Fruit fly (Drosophila melanogaster) whole organism, embryonic: Measurements from ENCODE around the gene CG1575.

ENCODE experiments used
- Adf1 ChIP-seq: fragments of 200-800 bp; sonication (Bioruptor generic); IDR thresholded peaks from 2 replicates; pipeline ENCODE4 v1.3.6; 2022; ENCODE audit warnings: missing biosample characterization, missing genetic modification characterization
- Atf3 ChIP-seq: fragments of 200-800 bp; sonication (Bioruptor generic); optimal IDR thresholded peaks from 3 replicates; lab custom pipeline; 2016; ENCODE audit warnings: missing biosample characterization, missing genetic modification characterization
- Awh ChIP-seq: fragments of 200-800 bp; sonication (Bioruptor generic); IDR thresholded peaks from 2 replicates; pipeline ENCODE4, ENCODE4 v1.3.6; 2022; ENCODE audit warnings: missing biosample characterization, missing genetic modification characterization
- CG10565 ChIP-seq: fragments of 200-800 bp; sonication (Bioruptor generic); optimal IDR thresholded peaks from 3 replicates; lab custom pipeline; 2016; ENCODE audit warnings: missing biosample characterization, mild to moderate bottlenecking, missing genetic modification characterization
- CG11085 ChIP-seq: fragments of 200-800 bp; sonication (Bioruptor generic); IDR thresholded peaks from 2 replicates; pipeline ENCODE4 v1.3.6; 2022; ENCODE audit warnings: missing biosample characterization, missing genetic modification characterization
- CG11504 ChIP-seq: fragments of 200-800 bp; sonication (Bioruptor generic); optimal IDR thresholded peaks from 3 replicates; lab custom pipeline; 2019; ENCODE audit warnings: missing biosample characterization, mild to moderate bottlenecking, missing genetic modification characterization, moderate library complexity
- CG11696 ChIP-seq: fragments of 200-800 bp; sonication (Bioruptor generic); IDR thresholded peaks from 2 replicates; pipeline ENCODE4 v1.3.6; 2022; ENCODE audit warnings: missing biosample characterization, missing genetic modification characterization
- CG12219 ChIP-seq: fragments of 200-800 bp; sonication (Bioruptor generic); optimal IDR thresholded peaks from 3 replicates; lab custom pipeline; 2018; ENCODE audit warnings: missing biosample characterization, mild to moderate bottlenecking, missing genetic modification characterization
- CG12391 ChIP-seq: fragments of 200-800 bp; sonication (Bioruptor generic); optimal IDR thresholded peaks from 3 replicates; lab custom pipeline; 2018; ENCODE audit warnings: missing biosample characterization, mild to moderate bottlenecking, missing genetic modification characterization, moderate library complexity
- CG12942 ChIP-seq: fragments of 200-800 bp; sonication (Bioruptor generic); optimal IDR thresholded peaks from 3 replicates; lab custom pipeline; 2016; ENCODE audit warnings: missing biosample characterization, missing genetic modification characterization
- CG13296 ChIP-seq: fragments of 200-800 bp; sonication (Bioruptor generic); optimal IDR thresholded peaks from 3 replicates; lab custom pipeline; 2018; ENCODE audit warnings: missing biosample characterization, mild to moderate bottlenecking, missing genetic modification characterization
- CG13424 ChIP-seq: fragments of 200-800 bp; sonication (Bioruptor generic); optimal IDR thresholded peaks from 2 replicates; lab custom pipeline; 2019; ENCODE audit warnings: missing biosample characterization, mild to moderate bottlenecking, missing genetic modification characterization, moderate library complexity
- CG13624 ChIP-seq: fragments of 200-800 bp; sonication (Bioruptor generic); optimal IDR thresholded peaks from 2 replicates; lab custom pipeline; 2016; ENCODE audit warnings: missing biosample characterization, missing genetic modification characterization
- CG14710 ChIP-seq: fragments of 200-800 bp; sonication (Bioruptor generic); optimal IDR thresholded peaks from 3 replicates; lab custom pipeline; 2019; ENCODE audit warnings: missing biosample characterization, mild to moderate bottlenecking, missing genetic modification characterization, moderate library complexity
- CG15696 ChIP-seq: fragments of 200-800 bp; sonication (Bioruptor generic); optimal IDR thresholded peaks from 2 replicates; lab custom pipeline; 2019; ENCODE audit warnings: missing biosample characterization, mild to moderate bottlenecking, missing genetic modification characterization, moderate library complexity
- CG16815 ChIP-seq: fragments of 200-800 bp; sonication (Bioruptor generic); optimal IDR thresholded peaks from 3 replicates; lab custom pipeline; 2017; ENCODE audit warnings: missing biosample characterization, mild to moderate bottlenecking, missing genetic modification characterization
- CG18619 ChIP-seq: fragments of 200-800 bp; sonication (Bioruptor generic); optimal IDR thresholded peaks from 3 replicates; lab custom pipeline; 2017; ENCODE audit warnings: missing biosample characterization, mild to moderate bottlenecking, missing genetic modification characterization
- CG31441 ChIP-seq: fragments of 200-800 bp; sonication (Bioruptor generic); IDR thresholded peaks from 2 replicates; pipeline ENCODE4 v1.3.6; 2022; ENCODE audit warnings: missing biosample characterization, missing genetic modification characterization
- CG3163 ChIP-seq: fragments of 200-800 bp; sonication (Bioruptor generic); optimal IDR thresholded peaks from 3 replicates; lab custom pipeline; 2016; ENCODE audit warnings: missing biosample characterization, missing genetic modification characterization
- CG3995 ChIP-seq: fragments of 200-800 bp; sonication (Bioruptor generic); optimal IDR thresholded peaks from 3 replicates; lab custom pipeline; 2016; ENCODE audit warnings: missing biosample characterization, missing genetic modification characterization
- CG4730 ChIP-seq: fragments of 200-800 bp; sonication (Bioruptor generic); IDR thresholded peaks from 2 replicates; pipeline ENCODE4 v1.3.6; 2022; ENCODE audit warnings: missing biosample characterization, missing genetic modification characterization
- CG6765 ChIP-seq: fragments of 200-800 bp; sonication (Bioruptor generic); optimal IDR thresholded peaks from 3 replicates; lab custom pipeline; 2017; ENCODE audit warnings: missing biosample characterization, mild to moderate bottlenecking, missing genetic modification characterization
- CG6854 ChIP-seq: fragments of 200-800 bp; sonication (Bioruptor generic); optimal IDR thresholded peaks from 3 replicates; lab custom pipeline; 2017; ENCODE audit warnings: missing biosample characterization, mild to moderate bottlenecking, missing genetic modification characterization
- CG8944 ChIP-seq: fragments of 200-800 bp; sonication (Bioruptor generic); optimal IDR thresholded peaks from 3 replicates; lab custom pipeline; 2016; ENCODE audit warnings: missing biosample characterization, missing genetic modification characterization
- CG9727 ChIP-seq: fragments of 200-800 bp; sonication (Bioruptor generic); optimal IDR thresholded peaks from 3 replicates; lab custom pipeline; 2017; ENCODE audit warnings: missing biosample characterization, mild to moderate bottlenecking, missing genetic modification characterization
- Dref ChIP-seq: fragments of 200-800 bp; sonication (Bioruptor generic); IDR thresholded peaks from 2 replicates; pipeline ENCODE4 v1.3.6; 2022; ENCODE audit warnings: missing biosample characterization, missing genetic modification characterization
- HLH3B ChIP-seq: fragments of 200-800 bp; sonication (Bioruptor generic); IDR thresholded peaks from 2 replicates; pipeline ENCODE4 v1.3.6; 2022; ENCODE audit warnings: missing biosample characterization, missing genetic modification characterization
- Hr3 ChIP-seq: fragments of 200-800 bp; sonication (Bioruptor generic); optimal IDR thresholded peaks from 3 replicates; lab custom pipeline; 2016; ENCODE audit warnings: missing biosample characterization, missing genetic modification characterization
- Mes4 ChIP-seq: fragments of 200-800 bp; sonication (Bioruptor generic); optimal IDR thresholded peaks from 2 replicates; lab custom pipeline; 2016; ENCODE audit warnings: missing biosample characterization, missing genetic modification characterization
- Sox100B ChIP-seq: fragments of 200-800 bp; sonication (Bioruptor generic); optimal IDR thresholded peaks from 3 replicates; lab custom pipeline; 2018; ENCODE audit warnings: missing biosample characterization, mild to moderate bottlenecking, missing genetic modification characterization
- az2 ChIP-seq: fragments of 200-800 bp; sonication (Bioruptor generic); optimal IDR thresholded peaks from 3 replicates; lab custom pipeline; 2016; ENCODE audit warnings: missing biosample characterization, missing genetic modification characterization
- bbx ChIP-seq: fragments of 200-800 bp; sonication (Bioruptor generic); IDR thresholded peaks from 2 replicates; pipeline ENCODE4 v1.3.6; 2022; ENCODE audit warnings: missing biosample characterization, missing genetic modification characterization; ENCODE audit not compliant: partially characterized antibody
- crp ChIP-seq, 2 experiments: fragments of 200-800 bp; sonication (Bioruptor generic); optimal IDR thresholded peaks; 2 replicates in 1 of 2; 3 replicates in 1 of 2; lab custom pipeline; 2017; ENCODE audit warnings: missing biosample characterization in 2 of 2, missing genetic modification characterization in 2 of 2, mild to moderate bottlenecking in 1 of 2, moderate library complexity in 1 of 2
- danr ChIP-seq: fragments of 200-800 bp; sonication (Bioruptor generic); IDR thresholded peaks from 2 replicates; pipeline ENCODE4 v1.3.6; 2022; ENCODE audit warnings: missing biosample characterization, missing genetic modification characterization
- dm ChIP-seq: fragments of 200-800 bp; sonication (Bioruptor generic); optimal IDR thresholded peaks from 3 replicates; lab custom pipeline; 2016; ENCODE audit warnings: missing biosample characterization, missing genetic modification characterization
- dpn ChIP-seq, 2 experiments: fragments of 200-800 bp; sonication (Bioruptor generic); optimal IDR thresholded peaks; 3 replicates each; lab custom pipeline; 2016; ENCODE audit warnings: missing biosample characterization in 2 of 2, missing genetic modification characterization in 2 of 2
- gsb-n ChIP-seq: fragments of 200-800 bp; sonication (Bioruptor generic); optimal IDR thresholded peaks from 3 replicates; lab custom pipeline; 2018; ENCODE audit warnings: missing biosample characterization, mild to moderate bottlenecking, missing genetic modification characterization
- hbn ChIP-seq: fragments of 200-800 bp; sonication (Bioruptor generic); IDR thresholded peaks from 2 replicates; pipeline ENCODE4 v1.3.6; 2022; ENCODE audit warnings: missing biosample characterization, missing genetic modification characterization; ENCODE audit not compliant: partially characterized antibody
- ken ChIP-seq: fragments of 200-800 bp; sonication (Bioruptor generic); IDR thresholded peaks from 3 replicates; pipeline ENCODE4 v1.3.6; 2022; ENCODE audit warnings: missing biosample characterization, missing genetic modification characterization
- lbe ChIP-seq: fragments of 200-800 bp; sonication (Bioruptor generic); optimal IDR thresholded peaks from 2 replicates; lab custom pipeline; 2016; ENCODE audit warnings: missing biosample characterization, mild to moderate bottlenecking, missing genetic modification characterization
- nau ChIP-seq: fragments of 200-800 bp; sonication (Bioruptor generic); optimal IDR thresholded peaks from 3 replicates; lab custom pipeline; 2017; ENCODE audit warnings: missing biosample characterization, mild to moderate bottlenecking, missing genetic modification characterization, missing genetic modification reagents
- nmo ChIP-seq: fragments of 200-800 bp; sonication (Bioruptor generic); optimal IDR thresholded peaks from 2 replicates; lab custom pipeline; 2018; ENCODE audit warnings: missing biosample characterization, mild to moderate bottlenecking, missing genetic modification characterization, moderate library complexity
- odd ChIP-seq: fragments of 200-800 bp; sonication (Bioruptor generic); optimal IDR thresholded peaks from 2 replicates; lab custom pipeline; 2017; ENCODE audit warnings: missing biosample characterization, mild to moderate bottlenecking, missing genetic modification characterization
- pan ChIP-seq, 4 experiments: fragments of >200 bp in 3 of 4; fragments of 200-800 bp in 1 of 4; sonication (Bioruptor generic) in 1 of 4; optimal IDR thresholded peaks in 3 of 4; IDR thresholded peaks in 1 of 4; 2 replicates each; pipeline versions ENCODE4 v1.3.6 to Lab custom; 2017 to 2022; ENCODE audit warnings: missing biosample characterization in 2 of 4, missing genetic modification characterization in 2 of 4, mixed read lengths in 1 of 4
- rib ChIP-seq: fragments of 200-800 bp; sonication (Bioruptor generic); IDR thresholded peaks from 2 replicates; pipeline ENCODE4 v1.3.6; 2022; ENCODE audit warnings: missing biosample characterization, missing genetic modification characterization
- sisA ChIP-seq: fragments of 200-800 bp; sonication (Bioruptor generic); IDR thresholded peaks from 2 replicates; pipeline ENCODE4 v1.3.6; 2022; ENCODE audit warnings: missing biosample characterization, missing genetic modification characterization
- tgo ChIP-seq: fragments of 200-800 bp; sonication (Bioruptor generic); IDR thresholded peaks from 3 replicates; pipeline ENCODE4 v1.3.6; 2022; ENCODE audit warnings: missing biosample characterization, missing genetic modification characterization
- usp ChIP-seq: fragments of >200 bp; optimal IDR thresholded peaks from 2 replicates; lab custom pipeline; 2017; ENCODE audit warnings: missing biosample characterization, missing genetic modification characterization
- zen2 ChIP-seq: fragments of 200-800 bp; sonication (Bioruptor generic); IDR thresholded peaks from 3 replicates; pipeline ENCODE4 v1.3.6; 2022; ENCODE audit warnings: missing biosample characterization, missing genetic modification characterization; ENCODE audit not compliant: partially characterized antibody

CG1575 gene

DNA sequence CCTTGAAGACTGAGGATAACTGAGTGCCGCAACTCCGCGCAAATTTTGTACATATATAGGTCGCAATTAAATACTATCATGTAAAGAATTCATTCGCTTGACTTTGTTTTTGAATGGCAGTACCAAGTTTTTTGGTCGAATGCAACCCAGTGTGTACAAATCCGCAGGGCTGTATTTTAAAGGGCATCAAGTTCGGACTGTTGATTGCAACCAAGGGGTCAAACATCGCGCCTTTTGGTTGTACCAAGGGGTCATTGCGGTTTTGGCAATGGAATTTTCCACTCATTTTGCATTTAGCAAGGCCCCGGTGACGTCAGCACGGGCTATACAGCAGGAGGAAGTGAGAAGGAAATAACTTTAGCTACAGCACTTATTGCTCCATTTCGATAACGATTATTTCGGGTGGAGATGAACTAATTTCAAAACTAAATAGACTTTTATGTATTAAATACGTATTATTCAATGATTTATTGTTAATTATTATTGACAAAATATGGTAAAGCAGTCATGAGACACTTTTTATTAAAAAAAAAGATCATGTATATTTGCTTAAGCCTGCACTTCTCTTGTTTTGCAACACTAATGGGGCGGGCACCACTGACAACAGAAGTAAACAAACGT is 15.0 kb downstream of the CG1575 start, which contains the start of gene CG10958 (continued):
- TF ChIP-seq danr (GFP tag; lab: Robert Waterston, UW) (no peak), dpn (GFP tag; optimal IDR thresholded peaks at IDR 0.05; lab: Kevin White, UChicago) (peak; percentile 26 to 81), CG14710 (tag; lab: Kevin White, UChicago) (peak; percentile 68), az2 (GFP tag; lab: Kevin White, UChicago) (peak; percentile 36), odd (GFP tag; lab: Kevin White, UChicago) (peak; percentile 14), pan (optimal IDR thresholded peaks at IDR 0.05; lab: Kevin White, UChicago) (no peak), pan (GFP tag; optimal IDR thresholded peaks at IDR 0.05 in 1 of 2, IDR thresholded peaks at IDR 0.05 in 1 of 2) (peak in 1 of 2 experiments; percentile 58), CG11085 (GFP tag; lab: Robert Waterston, UW) (no peak), CG3163 (GFP tag; lab: Kevin White, UChicago) (no peak), CG3995 (GFP tag; lab: Kevin White, UChicago) (no peak), zen2 (GFP tag; lab: Robert Waterston, UW) (no peak), CG4730 (no peak), CG8944 (no peak), crp (GFP tag; optimal IDR thresholded peaks at IDR 0.05; lab: Kevin White, UChicago) (peak in 1 of 2 experiments; percentile 23), bbx (GFP tag; lab: Robert Waterston, UW) (no peak; the same call in 1 of the 2 replicates), HLH3B (0 out of 2 replicates have a peak, but pooled peaks have one; percentile 22), CG12942 (peak; percentile 56), CG13624 (no peak), lbe (GFP tag; lab: Kevin White, UChicago) (peak; percentile 23), CG18619 (GFP tag; lab: Kevin White, UChicago) (peak; percentile 9), CG13424 (tag; lab: Kevin White, UChicago) (peak; percentile 47), Awh (GFP tag; lab: Robert Waterston, UW) (0 out of 2 replicates have a peak, but pooled peaks have one; percentile 48), usp (GFP tag; lab: Kevin White, UChicago) (no peak), Adf1 (GFP tag; lab: Robert Waterston, UW) (peak; percentile 37; the same call in 1 of the 2 replicates), Sox100B (peak; percentile 55), ken (peak; percentile 45; the same call in 1 of the 3 replicates), Atf3 (GFP tag; lab: Kevin White, UChicago) (peak; percentile 51), CG15696 (tag; lab: Kevin White, UChicago) (peak; percentile 35), CG13296 (GFP tag; lab: Kevin White, UChicago) (peak; percentile 61), CG12391 (tag; lab: Kevin White, UChicago) (peak; percentile 80), CG11696 (GFP tag; lab: Robert Waterston, UW) (no peak), Hr3 (GFP tag; lab: Kevin White, UChicago) (peak; percentile 49), nau (GFP tag; lab: Kevin White, UChicago) (no peak), tgo (GFP tag; lab: Robert Waterston, UW) (peak; percentile 64), nmo (GFP tag; lab: Kevin White, UChicago) (peak; percentile 49), CG12219 (GFP tag; lab: Kevin White, UChicago) (no peak), CG10565 (no peak), gsb-n (tag; lab: Kevin White, UChicago) (peak; percentile 54), rib (GFP tag; lab: Robert Waterston, UW) (no peak; the same call in 1 of the 2 replicates), CG16815 (GFP tag; lab: Kevin White, UChicago) (peak; percentile 13), sisA (GFP tag; lab: Robert Waterston, UW) (peak; percentile 52), CG6854 (GFP tag; lab: Kevin White, UChicago) (no peak), hbn (GFP tag; lab: Robert Waterston, UW) (peak; percentile 32; the same call in 1 of the 2 replicates), CG31441 (GFP tag; lab: Robert Waterston, UW) (peak; percentile 46), CG6765 (GFP tag; lab: Kevin White, UChicago) (no peak), Dref (GFP tag; lab: Robert Waterston, UW) (peak; percentile 59), CG11504 (no peak), dm (peak; percentile 5), CG9727 (GFP tag; lab: Kevin White, UChicago) (peak; percentile 57), Mes4 (GFP tag; lab: Kevin White, UChicago) (no peak)
